Fruit fly (Drosophila melanogaster) whole organism, embryonic: ENCODE results near the gene CG33784.

ENCODE experiments used
- Abd-B ChIP-seq: fragments of 200-800 bp; sonication (Bioruptor generic); optimal IDR thresholded peaks from 2 replicates; lab custom pipeline; 2018; ENCODE audit warnings: missing biosample characterization, mild to moderate bottlenecking, missing genetic modification characterization, moderate library complexity
- Asciz ChIP-seq: fragments of 200-800 bp; sonication (Bioruptor generic); optimal IDR thresholded peaks from 2 replicates; lab custom pipeline; 2017; ENCODE audit warnings: missing biosample characterization, mild to moderate bottlenecking, missing genetic modification characterization, missing genetic modification reagents
- CG10209 ChIP-seq: fragments of 200-800 bp; sonication (Bioruptor generic); optimal IDR thresholded peaks from 3 replicates; lab custom pipeline; 2017; ENCODE audit warnings: missing biosample characterization, mild to moderate bottlenecking, missing genetic modification characterization, missing genetic modification reagents
- CG10267 ChIP-seq: fragments of 200-800 bp; sonication (Bioruptor generic); optimal IDR thresholded peaks from 2 replicates; lab custom pipeline; 2018; ENCODE audit warnings: missing biosample characterization, mild to moderate bottlenecking, missing genetic modification characterization, moderate library complexity
- CG10321 ChIP-seq: fragments of 200-800 bp; sonication (Bioruptor generic); IDR thresholded peaks from 2 replicates; pipeline ENCODE4 v1.3.6; 2022; ENCODE audit warnings: missing biosample characterization, missing genetic modification characterization
- CG10543 ChIP-seq: fragments of 200-800 bp; sonication (Bioruptor generic); optimal IDR thresholded peaks from 3 replicates; lab custom pipeline; 2017; ENCODE audit warnings: missing biosample characterization, mild to moderate bottlenecking, missing genetic modification characterization, moderate library complexity
- CG12391 ChIP-seq: fragments of 200-800 bp; sonication (Bioruptor generic); optimal IDR thresholded peaks from 3 replicates; lab custom pipeline; 2018; ENCODE audit warnings: missing biosample characterization, mild to moderate bottlenecking, missing genetic modification characterization, moderate library complexity
- CG12744 ChIP-seq: fragments of 200-800 bp; sonication (Bioruptor generic); optimal IDR thresholded peaks from 2 replicates; lab custom pipeline; 2016; ENCODE audit warnings: missing biosample characterization, missing genetic modification characterization
- CG14860 ChIP-seq: fragments of 200-800 bp; sonication (Bioruptor generic); IDR thresholded peaks from 3 replicates; pipeline ENCODE4 v1.3.6; 2022; ENCODE audit warnings: missing biosample characterization, missing genetic modification characterization; ENCODE audit not compliant: partially characterized antibody
- CG16863 ChIP-seq: fragments of 200-800 bp; sonication (Bioruptor generic); optimal IDR thresholded peaks from 3 replicates; lab custom pipeline; 2016; ENCODE audit warnings: missing biosample characterization, missing genetic modification characterization
- CG17361 ChIP-seq: fragments of 200-800 bp; sonication (Bioruptor generic); IDR thresholded peaks from 3 replicates; pipeline ENCODE4 v1.3.6; 2022; ENCODE audit warnings: missing biosample characterization, missing genetic modification characterization
- CG2120 ChIP-seq: fragments of 200-800 bp; sonication (Bioruptor generic); optimal IDR thresholded peaks from 3 replicates; lab custom pipeline; 2016; ENCODE audit warnings: missing biosample characterization, missing genetic modification characterization
- CG2129 ChIP-seq: fragments of 200-800 bp; sonication (Bioruptor generic); IDR thresholded peaks from 2 replicates; pipeline ENCODE4 v1.3.6; 2022; ENCODE audit warnings: missing biosample characterization, missing genetic modification characterization; ENCODE audit not compliant: partially characterized antibody
- CG2712 ChIP-seq: fragments of 200-800 bp; optimal IDR thresholded peaks from 3 replicates; lab custom pipeline; 2019; ENCODE audit warnings: missing biosample characterization, mild to moderate bottlenecking, missing genetic modification characterization, moderate library complexity
- CG30431 ChIP-seq: fragments of 200-800 bp; sonication (Bioruptor generic); optimal IDR thresholded peaks from 2 replicates; lab custom pipeline; 2017; ENCODE audit warnings: missing biosample characterization, missing genetic modification characterization
- CG32772 ChIP-seq: fragments of 200-800 bp; sonication (Bioruptor generic); IDR thresholded peaks from 2 replicates; pipeline ENCODE4 v1.3.6; 2022; ENCODE audit warnings: missing biosample characterization, missing genetic modification characterization
- CG3995 ChIP-seq: fragments of 200-800 bp; sonication (Bioruptor generic); optimal IDR thresholded peaks from 3 replicates; lab custom pipeline; 2016; ENCODE audit warnings: missing biosample characterization, missing genetic modification characterization
- CG5245 ChIP-seq: fragments of 200-800 bp; sonication (Bioruptor generic); optimal IDR thresholded peaks from 3 replicates; lab custom pipeline; 2016; ENCODE audit warnings: missing biosample characterization, missing genetic modification characterization
- CG7271 ChIP-seq: fragments of 200-800 bp; sonication (Bioruptor generic); optimal IDR thresholded peaks from 2 replicates; lab custom pipeline; 2018; ENCODE audit warnings: missing biosample characterization, mild to moderate bottlenecking, missing genetic modification characterization, moderate library complexity
- CG7357 ChIP-seq: fragments of 200-800 bp; sonication (Bioruptor generic); IDR thresholded peaks from 3 replicates; pipeline ENCODE4 v1.3.6; 2022; ENCODE audit warnings: missing biosample characterization, missing genetic modification characterization
- CG7745 ChIP-seq: fragments of 200-800 bp; sonication (Bioruptor generic); optimal IDR thresholded peaks from 2 replicates; lab custom pipeline; 2018; ENCODE audit warnings: missing biosample characterization, mild to moderate bottlenecking, missing genetic modification characterization, moderate library complexity
- CG7928 ChIP-seq: fragments of 200-800 bp; sonication (Bioruptor generic); optimal IDR thresholded peaks from 2 replicates; lab custom pipeline; 2017; ENCODE audit warnings: missing biosample characterization, mild to moderate bottlenecking, missing genetic modification characterization
- CG8388 ChIP-seq: fragments of 200-800 bp; sonication (Bioruptor generic); optimal IDR thresholded peaks from 2 replicates; lab custom pipeline; 2019; ENCODE audit warnings: missing biosample characterization, mild to moderate bottlenecking, missing genetic modification characterization, moderate library complexity
- CG9727 ChIP-seq: fragments of 200-800 bp; sonication (Bioruptor generic); optimal IDR thresholded peaks from 3 replicates; lab custom pipeline; 2017; ENCODE audit warnings: missing biosample characterization, mild to moderate bottlenecking, missing genetic modification characterization
- CHES-1-like ChIP-seq: fragments of 200-800 bp; sonication (Bioruptor generic); optimal IDR thresholded peaks from 2 replicates; lab custom pipeline; 2016; ENCODE audit warnings: missing biosample characterization, missing genetic modification characterization
- ERR ChIP-seq: fragments of 200-800 bp; sonication (Bioruptor generic); optimal IDR thresholded peaks from 2 replicates; lab custom pipeline; 2016; ENCODE audit warnings: missing biosample characterization, missing genetic modification characterization
- H2.0 ChIP-seq: fragments of 200-800 bp; sonication (Bioruptor generic); IDR thresholded peaks from 2 replicates; pipeline ENCODE4 v1.3.6; 2022; ENCODE audit warnings: missing biosample characterization, missing genetic modification characterization
- HLH3B ChIP-seq: fragments of 200-800 bp; sonication (Bioruptor generic); IDR thresholded peaks from 2 replicates; pipeline ENCODE4 v1.3.6; 2022; ENCODE audit warnings: missing biosample characterization, missing genetic modification characterization
- HLH4C ChIP-seq: fragments of 200-800 bp; sonication (Bioruptor generic); IDR thresholded peaks from 3 replicates; pipeline ENCODE4 v1.3.6; 2022; ENCODE audit warnings: missing biosample characterization, missing genetic modification characterization; ENCODE audit not compliant: partially characterized antibody
- Hr51 ChIP-seq, 2 experiments: fragments of 200-800 bp; sonication (Bioruptor generic); optimal IDR thresholded peaks; 2 replicates in 1 of 2; 3 replicates in 1 of 2; lab custom pipeline; 2016 to 2018; ENCODE audit warnings: missing biosample characterization in 2 of 2, missing genetic modification characterization in 2 of 2, mild to moderate bottlenecking in 1 of 2, moderate library complexity in 1 of 2
- NFAT ChIP-seq: fragments of 200-800 bp; sonication (Bioruptor generic); IDR thresholded peaks from 2 replicates; pipeline ENCODE4 v1.3.6; 2022; ENCODE audit warnings: missing biosample characterization, missing genetic modification characterization
- Pdp1 ChIP-seq, 2 experiments: fragments of 200-800 bp; sonication (Bioruptor generic); optimal IDR thresholded peaks; 3 replicates each; lab custom pipeline; 2016; ENCODE audit warnings: missing biosample characterization in 2 of 2, missing genetic modification characterization in 2 of 2, mild to moderate bottlenecking in 1 of 2, moderate library complexity in 1 of 2
- Spps ChIP-seq: fragments of 200-800 bp; sonication (Bioruptor generic); optimal IDR thresholded peaks from 2 replicates; lab custom pipeline; 2018; ENCODE audit warnings: missing biosample characterization, mild to moderate bottlenecking, missing genetic modification characterization
- Ssrp ChIP-seq: fragments of 200-800 bp; sonication (Bioruptor generic); optimal IDR thresholded peaks from 2 replicates; lab custom pipeline; 2018; ENCODE audit warnings: missing biosample characterization, mild to moderate bottlenecking, missing genetic modification characterization, moderate library complexity
- Vsx1 ChIP-seq: fragments of 200-800 bp; sonication (Bioruptor generic); optimal IDR thresholded peaks from 2 replicates; lab custom pipeline; 2017; ENCODE audit warnings: missing biosample characterization, mild to moderate bottlenecking, missing genetic modification characterization, missing genetic modification reagents
- ato ChIP-seq: fragments of 200-800 bp; sonication (Bioruptor generic); IDR thresholded peaks from 2 replicates; pipeline ENCODE4 v1.3.6; 2022; ENCODE audit warnings: missing biosample characterization, missing genetic modification characterization; ENCODE audit not compliant: partially characterized antibody
- btn ChIP-seq: fragments of 200-800 bp; sonication (Bioruptor generic); optimal IDR thresholded peaks from 2 replicates; lab custom pipeline; 2016; ENCODE audit warnings: missing biosample characterization, missing genetic modification characterization
- crp ChIP-seq, 2 experiments: fragments of 200-800 bp; sonication (Bioruptor generic); optimal IDR thresholded peaks; 2 replicates in 1 of 2; 3 replicates in 1 of 2; lab custom pipeline; 2017; ENCODE audit warnings: missing biosample characterization in 2 of 2, missing genetic modification characterization in 2 of 2, mild to moderate bottlenecking in 1 of 2, moderate library complexity in 1 of 2
- emc ChIP-seq: fragments of 200-800 bp; sonication (Bioruptor generic); optimal IDR thresholded peaks from 2 replicates; lab custom pipeline; 2016; ENCODE audit warnings: missing biosample characterization, missing genetic modification characterization
- eyg ChIP-seq: fragments of 200-800 bp; sonication (Bioruptor generic); optimal IDR thresholded peaks from 3 replicates; lab custom pipeline; 2016; ENCODE audit warnings: missing biosample characterization, missing genetic modification characterization
- fd96Cb ChIP-seq: fragments of 200-800 bp; sonication (Bioruptor generic); optimal IDR thresholded peaks from 2 replicates; lab custom pipeline; 2018; ENCODE audit warnings: missing biosample characterization, mild to moderate bottlenecking, missing genetic modification characterization, moderate library complexity
- ind ChIP-seq: fragments of 200-800 bp; sonication (Bioruptor generic); optimal IDR thresholded peaks from 3 replicates; lab custom pipeline; 2016; ENCODE audit warnings: missing biosample characterization, missing genetic modification characterization
- kay ChIP-seq: fragments of 200-800 bp; sonication (Bioruptor generic); optimal IDR thresholded peaks from 2 replicates; lab custom pipeline; 2016; ENCODE audit warnings: missing biosample characterization, missing genetic modification characterization
- sc ChIP-seq, 3 experiments: fragments of >200 bp in 2 of 3; fragments of 200-800 bp in 1 of 3; sonication (Bioruptor generic) in 1 of 3; optimal IDR thresholded peaks; 2 replicates in 2 of 3; 3 replicates in 1 of 3; lab custom pipeline; 2017; ENCODE audit warnings: mild to moderate bottlenecking in 1 of 3, missing biosample characterization in 1 of 3, missing genetic modification characterization in 1 of 3, missing genetic modification reagents in 1 of 3
- so ChIP-seq: fragments of 200-800 bp; sonication (Bioruptor generic); IDR thresholded peaks from 3 replicates; pipeline ENCODE4 v1.3.6; 2022; ENCODE audit warnings: missing biosample characterization, missing genetic modification characterization
- trh ChIP-seq: fragments of 200-800 bp; sonication (Bioruptor generic); optimal IDR thresholded peaks from 2 replicates; lab custom pipeline; 2016; ENCODE audit warnings: missing biosample characterization, missing genetic modification characterization
- tx ChIP-seq: fragments of 200-800 bp; sonication (Bioruptor generic); optimal IDR thresholded peaks from 2 replicates; lab custom pipeline; 2016; ENCODE audit warnings: missing biosample characterization, missing genetic modification characterization
- vvl ChIP-seq: fragments of 200-800 bp; sonication (Bioruptor generic); IDR thresholded peaks from 2 replicates; pipeline ENCODE4 v1.3.6; 2022; ENCODE audit warnings: missing biosample characterization, missing genetic modification characterization

Gene CG33784

dm6 chr3R:10079267-10079987 lies 11.7 kb downstream of the CG33784 start (continued):
- TF ChIP-seq CG10267 (tag; lab: Kevin White, UChicago) (no peak), CG32772 (GFP tag; lab: Robert Waterston, UW) (no peak), tx (GFP tag; lab: Kevin White, UChicago) (peak; percentile 8), CG12391 (peak; percentile 23), fd96Cb (peak; percentile 50), CHES-1-like (GFP tag; lab: Kevin White, UChicago) (no peak), trh (GFP tag; lab: Kevin White, UChicago) (no peak), CG2120 (GFP tag; lab: Kevin White, UChicago) (peak; percentile 14), crp (GFP tag; optimal IDR thresholded peaks at IDR 0.05; lab: Kevin White, UChicago) (no peak), Spps (tag; lab: Kevin White, UChicago) (no peak), CG3995 (GFP tag; lab: Kevin White, UChicago) (no peak), Asciz (GFP tag; lab: Kevin White, UChicago) (no peak), CG7271 (no peak), CG5245 (no peak), sc (optimal IDR thresholded peaks at IDR 0.05; lab: Kevin White, UChicago) (no peak), sc (GFP tag; optimal IDR thresholded peaks at IDR 0.05; lab: Kevin White, UChicago) (no peak), ind (peak; percentile 30), CG17361 (GFP tag; lab: Robert Waterston, UW) (0 out of 3 replicates have a peak, but pooled peaks have one; percentile 45), CG14860 (GFP tag; lab: Robert Waterston, UW) (no peak), Hr51 (GFP tag; optimal IDR thresholded peaks at IDR 0.05; lab: Kevin White, UChicago) (peak in 1 of 2 experiments; percentile 51), HLH4C (GFP tag; lab: Robert Waterston, UW) (no peak), H2.0 (GFP tag; lab: Robert Waterston, UW) (peak; percentile 35; the same call in 1 of the 2 replicates), so (GFP tag; lab: Robert Waterston, UW) (peak; percentile 46; the same call in 1 of the 3 replicates), kay (GFP tag; lab: Kevin White, UChicago) (no peak), ato (no peak), vvl (GFP tag; lab: Robert Waterston, UW) (peak; percentile 61), Vsx1 (no peak), Abd-B (GFP tag; lab: Kevin White, UChicago) (peak; percentile 6), CG7745 (tag; lab: Kevin White, UChicago) (no peak), NFAT (no peak), btn (no peak), CG9727 (peak; percentile 35), CG2712 (tag; lab: Kevin White, UChicago) (peak; percentile 45), CG30431 (GFP tag; lab: Kevin White, UChicago) (no peak), ERR (no peak), CG10321 (peak; percentile 42; the same call in 1 of the 2 replicates), eyg (no peak), emc (GFP tag; lab: Kevin White, UChicago) (no peak), CG10209 (no peak), CG12744 (GFP tag; lab: Kevin White, UChicago) (no peak), CG8388 (GFP tag; lab: Kevin White, UChicago) (peak; percentile 34), CG10543 (GFP tag; lab: Kevin White, UChicago) (no peak), HLH3B (GFP tag; lab: Robert Waterston, UW) (0 out of 2 replicates have a peak, but pooled peaks have one; percentile 40), CG16863 (GFP tag; lab: Kevin White, UChicago) (peak; percentile 2), CG2129 (GFP tag; lab: Robert Waterston, UW) (no peak), CG7357 (GFP tag; lab: Robert Waterston, UW) (no peak), CG7928 (no peak), Pdp1 (GFP tag; optimal IDR thresholded peaks at IDR 0.05; lab: Kevin White, UChicago) (peak; percentile 17 to 22), Ssrp (tag; lab: Kevin White, UChicago) (peak; percentile 25)
